Worm (Caenorhabditis elegans) whole organism, L2 larva: ENCODE measurements around the gene pgp-13.

ENCODE experiments used
- F13H6.1 ChIP-seq: sonication (generic microtip); optimal IDR thresholded peaks from 2 replicates; lab custom pipeline; 2016; ENCODE audit warnings: missing genetic modification characterization, missing compliant biosample characterization
- R02D3.7 ChIP-seq: fragments of 150-350 bp; optimal IDR thresholded peaks from 2 replicates; lab custom pipeline; 2014; ENCODE audit warnings: missing biosample characterization, missing genetic modification characterization
- Y55F3AM.14 ChIP-seq: fragments of 200-800 bp; sonication (Bioruptor generic); optimal IDR thresholded peaks from 2 replicates; lab custom pipeline; 2018; ENCODE audit warnings: mild to moderate bottlenecking, missing genetic modification characterization, missing compliant biosample characterization
- ZK546.5 ChIP-seq: sonication (generic microtip); optimal IDR thresholded peaks from 2 replicates; lab custom pipeline; 2017; ENCODE audit warnings: missing biosample characterization, missing genetic modification characterization
- alr-1 ChIP-seq: fragments of 150-350 bp; optimal IDR thresholded peaks from 2 replicates; lab custom pipeline; 2014; ENCODE audit warnings: missing biosample characterization, missing genetic modification characterization
- aly-2 ChIP-seq: fragments of 150-350 bp; optimal IDR thresholded peaks from 2 replicates; lab custom pipeline; 2014; ENCODE audit warnings: missing biosample characterization, missing genetic modification characterization
- blmp-1 ChIP-seq: sonication (generic microtip); optimal IDR thresholded peaks from 2 replicates; lab custom pipeline; 2017; ENCODE audit warnings: missing genetic modification characterization, mild to moderate bottlenecking, missing compliant biosample characterization, antibody characterized with exemption, moderate library complexity; ENCODE audit not compliant: insufficient read depth
- ceh-16 ChIP-seq: fragments of 150-350 bp; optimal IDR thresholded peaks from 2 replicates; lab custom pipeline; 2014; ENCODE audit warnings: missing biosample characterization, missing genetic modification characterization
- ceh-82 ChIP-seq: fragments of 150-350 bp; optimal IDR thresholded peaks from 2 replicates; lab custom pipeline; 2014; ENCODE audit warnings: missing biosample characterization, missing genetic modification characterization
- crh-2 ChIP-seq: sonication (generic microtip); optimal IDR thresholded peaks from 2 replicates; lab custom pipeline; 2017; ENCODE audit warnings: missing biosample characterization, missing genetic modification characterization
- dmd-4 ChIP-seq: sonication (generic microtip); optimal IDR thresholded peaks from 2 replicates; lab custom pipeline; 2017; ENCODE audit warnings: missing biosample characterization, missing genetic modification characterization
- elt-1 ChIP-seq: fragments of 150-350 bp; optimal IDR thresholded peaks from 2 replicates; lab custom pipeline; 2014; ENCODE audit warnings: missing biosample characterization, missing genetic modification characterization
- elt-3 ChIP-seq: sonication (generic microtip); optimal IDR thresholded peaks from 2 replicates; lab custom pipeline; 2017; ENCODE audit warnings: missing biosample characterization, missing genetic modification characterization
- fos-1 ChIP-seq: fragments of 150-350 bp; optimal IDR thresholded peaks from 2 replicates; lab custom pipeline; 2014; ENCODE audit warnings: missing biosample characterization, missing genetic modification characterization
- gmeb-1 ChIP-seq: fragments of 150-350 bp; optimal IDR thresholded peaks from 2 replicates; lab custom pipeline; 2014; ENCODE audit warnings: missing biosample characterization, missing genetic modification characterization
- lin-11 ChIP-seq: fragments of 150-350 bp; sonication (generic microtip); optimal IDR thresholded peaks from 2 replicates; lab custom pipeline; 2014; ENCODE audit warnings: missing biosample characterization, missing genetic modification characterization, inconsistent platforms, mixed read lengths
- lin-39 ChIP-seq: fragments of 150-350 bp; optimal IDR thresholded peaks from 2 replicates; lab custom pipeline; 2014; ENCODE audit warnings: missing biosample characterization, missing genetic modification reagents, missing genetic modification characterization
- lsy-2 ChIP-seq, 2 experiments: fragments of 150-350 bp in 1 of 2; sonication (generic microtip) in 1 of 2; optimal IDR thresholded peaks; 2 replicates each; lab custom pipeline; 2014 to 2017; ENCODE audit warnings: missing biosample characterization in 2 of 2, missing genetic modification characterization in 2 of 2
- mab-5 ChIP-seq: fragments of 150-350 bp; optimal IDR thresholded peaks from 2 replicates; lab custom pipeline; 2014; ENCODE audit warnings: missing biosample characterization, missing genetic modification characterization
- mbf-1 ChIP-seq: sonication (generic microtip); optimal IDR thresholded peaks from 2 replicates; lab custom pipeline; 2017; ENCODE audit warnings: missing biosample characterization, missing genetic modification characterization
- mdl-1 ChIP-seq, 2 experiments: fragments of 150-350 bp in 1 of 2; sonication (generic microtip) in 1 of 2; optimal IDR thresholded peaks; 2 replicates each; lab custom pipeline; 2017; ENCODE audit warnings: missing biosample characterization in 2 of 2, missing genetic modification characterization in 2 of 2
- nhr-10 ChIP-seq: sonication (generic microtip); optimal IDR thresholded peaks from 2 replicates; lab custom pipeline; 2017; ENCODE audit warnings: missing biosample characterization, missing genetic modification characterization
- nhr-11 ChIP-seq: fragments of 150-350 bp; optimal IDR thresholded peaks from 2 replicates; lab custom pipeline; 2014; ENCODE audit warnings: missing biosample characterization, missing genetic modification characterization
- nhr-129 ChIP-seq: fragments of 150-350 bp; optimal IDR thresholded peaks from 2 replicates; lab custom pipeline; 2014; ENCODE audit warnings: missing biosample characterization, missing genetic modification characterization
- nhr-21 ChIP-seq: fragments of 150-350 bp; optimal IDR thresholded peaks from 2 replicates; lab custom pipeline; 2014; ENCODE audit warnings: missing biosample characterization, missing genetic modification characterization
- nhr-23 ChIP-seq: fragments of 150-350 bp; optimal IDR thresholded peaks from 2 replicates; lab custom pipeline; 2014; ENCODE audit warnings: missing biosample characterization, missing genetic modification reagents, missing genetic modification characterization
- nhr-25 ChIP-seq: fragments of 150-350 bp; sonication (generic microtip); optimal IDR thresholded peaks from 3 replicates; lab custom pipeline; 2014; ENCODE audit warnings: missing biosample characterization, missing genetic modification characterization
- nhr-77 ChIP-seq: fragments of 150-350 bp; optimal IDR thresholded peaks from 2 replicates; lab custom pipeline; 2014; ENCODE audit warnings: missing biosample characterization, missing genetic modification characterization
- peb-1 ChIP-seq: fragments of 150-350 bp; optimal IDR thresholded peaks from 2 replicates; lab custom pipeline; 2014; ENCODE audit warnings: missing biosample characterization, missing genetic modification characterization
- sem-4 ChIP-seq: fragments of 150-350 bp; optimal IDR thresholded peaks from 2 replicates; lab custom pipeline; 2014; ENCODE audit warnings: missing biosample characterization, missing genetic modification reagents, missing genetic modification characterization
- sma-3 ChIP-seq: sonication (generic microtip); optimal IDR thresholded peaks from 2 replicates; lab custom pipeline; 2016; ENCODE audit warnings: missing genetic modification reagents, missing genetic modification characterization, missing compliant biosample characterization
- sma-9 ChIP-seq, 2 experiments: fragments of 150-350 bp in 1 of 2; sonication (generic microtip) in 1 of 2; optimal IDR thresholded peaks; 2 replicates each; lab custom pipeline; 2014 to 2016; ENCODE audit warnings: missing genetic modification characterization in 2 of 2, mild to moderate bottlenecking in 1 of 2, missing biosample characterization in 1 of 2, missing compliant biosample characterization in 1 of 2, missing genetic modification reagents in 1 of 2, moderate library complexity in 1 of 2
- snpc-4 ChIP-seq: fragments of 150-350 bp; optimal IDR thresholded peaks from 2 replicates; lab custom pipeline; 2014; ENCODE audit warnings: missing biosample characterization, missing genetic modification characterization
- unc-39 ChIP-seq: fragments of 150-350 bp; optimal IDR thresholded peaks from 2 replicates; lab custom pipeline; 2014; ENCODE audit warnings: missing biosample characterization, missing genetic modification characterization
- unc-55 ChIP-seq: fragments of 150-350 bp; sonication (generic microtip); optimal IDR thresholded peaks from 3 replicates; lab custom pipeline; 2014; ENCODE audit warnings: missing biosample characterization, missing genetic modification reagents, missing genetic modification characterization
- ztf-1 ChIP-seq: fragments of 200-800 bp; sonication (Bioruptor generic); conservative IDR thresholded peaks from 2 replicates; pipeline ENCODE4 v1.3.6; 2022; ENCODE audit warnings: missing genetic modification characterization, missing compliant biosample characterization
- ztf-4 ChIP-seq: fragments of 150-350 bp; optimal IDR thresholded peaks from 2 replicates; lab custom pipeline; 2014; ENCODE audit warnings: missing biosample characterization, missing genetic modification characterization

The pgp-13 gene

DNA sequence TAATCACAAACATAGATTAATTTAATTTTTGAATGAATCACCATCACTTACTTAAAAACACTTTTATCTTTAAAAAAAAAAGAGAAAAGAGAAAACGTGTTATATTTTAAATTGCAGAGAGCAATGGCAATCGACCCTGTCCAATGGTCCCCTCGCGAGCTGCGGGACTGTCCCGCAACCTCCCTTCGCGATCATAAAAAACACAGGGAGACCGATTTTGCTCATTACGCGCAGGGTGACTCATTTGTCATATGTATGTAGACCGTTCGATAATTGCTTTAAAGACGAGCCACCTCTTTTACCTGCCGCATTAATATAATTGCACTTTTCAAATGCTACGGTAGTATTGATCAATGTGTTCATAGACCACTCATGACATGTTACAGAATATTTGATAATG lies 8.5 kb upstream of the pgp-13 start:
- TF ChIP-seq dmd-4 (tag; lab: Kevin White, UChicago), result no peak
- TF ChIP-seq ztf-4 (tag; lab: Kevin White, UChicago), result no peak
- TF ChIP-seq mdl-1 (tag; optimal IDR thresholded peaks at IDR 0.05; lab: Kevin White, UChicago), result no peak
- no peak for TF ChIP-seq nhr-10 (tag; lab: Kevin White, UChicago)
- TF ChIP-seq ztf-1 (GFP tag; lab: Robert Waterston, UW), result no peak
- no peak for TF ChIP-seq ceh-82 (tag; lab: Kevin White, UChicago)
- TF ChIP-seq nhr-23 (tag; lab: Kevin White, UChicago), result no peak
- TF ChIP-seq unc-55 (GFP tag; lab: Kevin White, UChicago), result no peak
- TF ChIP-seq sma-9 (GFP tag; optimal IDR thresholded peaks at IDR 0.05; lab: Kevin White, UChicago), result no peak
- no peak for TF ChIP-seq sma-9 (tag; optimal IDR thresholded peaks at IDR 0.05; lab: Kevin White, UChicago)
- TF ChIP-seq sem-4 (tag; lab: Kevin White, UChicago), result no peak
- no peak for TF ChIP-seq nhr-129 (tag; lab: Kevin White, UChicago)
- TF ChIP-seq fos-1 (tag; lab: Kevin White, UChicago), result no peak
- TF ChIP-seq snpc-4, result no peak
- no peak for TF ChIP-seq gmeb-1 (tag; lab: Kevin White, UChicago)
- TF ChIP-seq, all 48 proteins: peak for 0

ce11 chrX:12731188-12731857 lies 7.2 kb upstream of the pgp-13 start, which contains the start of gene pgp-12:
Gene pgp-12 (plus strand): TSS chrX:12731807.
- TF ChIP-seq ztf-4 (tag; lab: Kevin White, UChicago), result no peak

- no peak for TF ChIP-seq unc-39 (tag; lab: Kevin White, UChicago)
- TF ChIP-seq crh-2 (tag; lab: Kevin White, UChicago), result no peak
- no peak for TF ChIP-seq lsy-2 (tag; optimal IDR thresholded peaks at IDR 0.05; lab: Kevin White, UChicago)
- TF ChIP-seq nhr-129 (tag; lab: Kevin White, UChicago), result peak; percentile 22
- TF ChIP-seq elt-1 (tag; lab: Kevin White, UChicago), result no peak
- TF ChIP-seq mab-5 (tag; lab: Kevin White, UChicago), result no peak
- no peak for TF ChIP-seq Y55F3AM.14 (GFP tag; lab: Kevin White, UChicago)
- peak; percentile 63 for TF ChIP-seq F13H6.1 (tag; lab: Kevin White, UChicago)
- no peak for TF ChIP-seq ZK546.5
- TF ChIP-seq lin-39 (tag; lab: Kevin White, UChicago), result no peak
- no peak for TF ChIP-seq aly-2 (tag; lab: Kevin White, UChicago)
- TF ChIP-seq, all 48 proteins: peak for 2
Measured at ce11 chrX:12749530-12750240, 11.1 kb downstream of the pgp-13 start, which contains the start of gene pgp-14. Gene pgp-14 (minus strand): TSS chrX:12749580.

- TF ChIP-seq mbf-1 (no peak), F13H6.1 (tag; lab: Kevin White, UChicago) (peak; percentile 47), alr-1 (no peak), ceh-16 (tag; lab: Kevin White, UChicago) (no peak), dmd-4 (tag; lab: Kevin White, UChicago) (no peak), unc-39 (tag; lab: Kevin White, UChicago) (no peak)
Measured at ce11 chrX:12750805-12751204, 12.3 kb downstream of the pgp-13 start.

ce11 chrX:12754043-12754442 lies 15.5 kb downstream of the pgp-13 start:
- no peak for TF ChIP-seq nhr-77 (tag; lab: Kevin White, UChicago)
- TF ChIP-seq blmp-1, result no peak
- no peak for TF ChIP-seq sma-3 (GFP tag; lab: Kevin White, UChicago)
- no peak for TF ChIP-seq mab-5 (tag; lab: Kevin White, UChicago)
- TF ChIP-seq nhr-25, result no peak
- no peak for TF ChIP-seq ceh-82 (tag; lab: Kevin White, UChicago)
- no peak for TF ChIP-seq peb-1
- TF ChIP-seq crh-2 (tag; lab: Kevin White, UChicago), result no peak
- TF ChIP-seq nhr-21 (tag; lab: Kevin White, UChicago), result no peak
- TF ChIP-seq nhr-129 (tag; lab: Kevin White, UChicago), result no peak
- no peak for TF ChIP-seq mbf-1
- TF ChIP-seq sem-4 (tag; lab: Kevin White, UChicago), result no peak
- TF ChIP-seq sma-9 (GFP tag; optimal IDR thresholded peaks at IDR 0.05; lab: Kevin White, UChicago), result no peak
- TF ChIP-seq sma-9 (tag; optimal IDR thresholded peaks at IDR 0.05; lab: Kevin White, UChicago), result no peak
- TF ChIP-seq elt-3 (tag; lab: Kevin White, UChicago), result no peak
- TF ChIP-seq R02D3.7 (tag; lab: Kevin White, UChicago), result no peak
- TF ChIP-seq Y55F3AM.14 (GFP tag; lab: Kevin White, UChicago), result no peak
- TF ChIP-seq F13H6.1 (tag; lab: Kevin White, UChicago), result no peak
- no peak for TF ChIP-seq lin-11 (tag; lab: Kevin White, UChicago)
- no peak for TF ChIP-seq mdl-1 (tag; optimal IDR thresholded peaks at IDR 0.05; lab: Kevin White, UChicago)
- no peak for TF ChIP-seq nhr-11 (tag; lab: Kevin White, UChicago)
